Worm (Caenorhabditis elegans): ENCODE data around the gene mans-4.

The mans-4 gene

DNA sequence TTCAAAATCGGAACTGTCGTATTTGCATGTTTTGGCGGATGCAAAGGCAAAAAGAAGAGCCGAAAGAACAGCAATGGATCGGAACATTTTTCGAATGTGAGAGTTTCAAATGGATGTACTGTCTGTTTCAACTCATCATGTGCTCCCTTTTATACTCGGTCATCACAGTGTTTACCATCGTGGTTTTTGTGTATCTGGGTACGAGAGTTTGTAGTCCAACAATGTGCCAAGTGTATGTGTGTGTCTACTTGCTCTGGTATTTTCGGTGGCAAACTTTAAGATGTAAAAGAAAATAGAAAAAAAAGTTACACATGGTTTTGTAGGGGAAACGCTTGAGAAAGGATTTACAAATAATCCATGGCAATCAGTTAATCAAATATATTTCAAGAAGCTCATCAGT, 35.1 kb downstream of the mans-4 start, which contains the start of gene Y73F4A.2:
Y73F4A.2 (minus strand) TSS at position 124 of the 400 bp plus-strand sequence.
- TF ChIP-seq nhr-129 (tag; optimal IDR thresholded peaks at IDR 0.05), result peak; percentile 23
- peak; percentile 17 for TF ChIP-seq F13H6.1 (tag; optimal IDR thresholded peaks at IDR 0.05)
- TF ChIP-seq sma-9 (GFP tag; optimal IDR thresholded peaks at IDR 0.05), result no peak
- TF ChIP-seq sma-9 (tag; optimal IDR thresholded peaks at IDR 0.05), result no peak

- TF ChIP-seq F13H6.1 (tag; optimal IDR thresholded peaks at IDR 0.05), result peak; percentile 4
- TF ChIP-seq nhr-11 (tag; optimal IDR thresholded peaks at IDR 0.05), result no peak
- TF ChIP-seq ZK546.5 (tag; optimal IDR thresholded peaks at IDR 0.05), result no peak
Observed at ce11 chrIV:9040393-9040792, 38.0 kb downstream of the mans-4 start, which contains the start of gene Y73F4A.3. Y73F4A.3 (minus strand) TSS chrIV:9040493.

ce11 chrIV:9037063-9037462, 41.3 kb downstream of the mans-4 start, which contains the start of gene C53D6.7:
C53D6.7 (minus strand) TSS chrIV:9037163.
- TF ChIP-seq mab-5 (tag; optimal IDR thresholded peaks at IDR 0.05) (no peak), lsy-2 (tag; optimal IDR thresholded peaks at IDR 0.05) (no peak), lin-11 (tag; optimal IDR thresholded peaks at IDR 0.05) (no peak), lin-13 (GFP tag; optimal IDR thresholded peaks at IDR 0.05) (no peak), ztf-4 (tag; optimal IDR thresholded peaks at IDR 0.05) (no peak)

DNA sequence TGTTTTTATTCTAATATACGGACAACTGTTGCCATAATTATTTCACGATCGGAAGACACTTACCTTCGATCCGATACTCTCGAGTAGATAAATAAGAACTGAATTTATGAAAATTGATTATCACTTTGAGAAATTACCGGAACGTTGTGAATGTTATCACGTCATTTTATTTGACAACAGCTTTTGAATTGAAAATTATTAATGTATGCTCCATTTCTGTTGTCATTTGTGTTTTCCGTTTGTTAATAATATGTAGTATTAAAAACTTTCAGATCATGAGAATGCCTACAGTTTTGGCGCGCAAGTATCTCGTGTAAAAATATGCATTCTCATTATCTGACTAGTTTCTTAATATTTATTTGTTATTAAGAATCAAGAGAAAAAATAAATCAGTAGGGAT, 44.0 kb downstream of the mans-4 start, which contains the start of gene C53D6.10:
C53D6.10 (minus strand) TSS at position 101 of the 400 bp plus-strand sequence.
- TF ChIP-seq nhr-25 (tag; optimal IDR thresholded peaks at IDR 0.05) (no peak), nhr-11 (tag; optimal IDR thresholded peaks at IDR 0.05) (no peak), lin-13 (GFP tag; optimal IDR thresholded peaks at IDR 0.05) (no peak), unc-55 (GFP tag; optimal IDR thresholded peaks at IDR 0.05) (no peak), mab-5 (tag; optimal IDR thresholded peaks at IDR 0.05) (no peak), nhr-237 (tag; optimal IDR thresholded peaks at IDR 0.05) (no peak), elt-1 (tag; optimal IDR thresholded peaks at IDR 0.05) (no peak), lsy-2 (tag; optimal IDR thresholded peaks at IDR 0.05) (no peak), egl-27 (tag; optimal IDR thresholded peaks at IDR 0.05) (no peak), nhr-23 (tag; optimal IDR thresholded peaks at IDR 0.05) (no peak), nhr-21 (tag; optimal IDR thresholded peaks at IDR 0.05) (no peak), mdl-1 (tag; optimal IDR thresholded peaks at IDR 0.05) (no peak), ztf-11 (tag; optimal IDR thresholded peaks at IDR 0.05) (no peak), C34F6.9 (tag; optimal IDR thresholded peaks at IDR 0.05) (no peak), nhr-6 (tag; optimal IDR thresholded peaks at IDR 0.05) (no peak)

ce11 chrIV:9032550-9032949, 45.8 kb downstream of the mans-4 start, which contains the start of gene C53D6.6:
C53D6.6 (minus strand) TSS chrIV:9032667.
- no peak for TF ChIP-seq nhr-12 (tag; optimal IDR thresholded peaks at IDR 0.05)
- TF ChIP-seq C34F6.9 (tag; optimal IDR thresholded peaks at IDR 0.05), result peak; percentile 43
- no peak for TF ChIP-seq egl-27 (tag; optimal IDR thresholded peaks at IDR 0.05)
- peak; percentile 66 for TF ChIP-seq nhr-129 (tag; optimal IDR thresholded peaks at IDR 0.05)
- no peak for TF ChIP-seq unc-39 (tag; optimal IDR thresholded peaks at IDR 0.05)
- peak; percentile 45 for TF ChIP-seq fos-1 (tag; optimal IDR thresholded peaks at IDR 0.05)

Measured in whole organism, L2 larva.